Worm (Caenorhabditis elegans) whole organism, L1 larva: ENCODE data around the gene cest-25.

Experiments
- F16B12.6 ChIP-seq: fragments of 150-350 bp; optimal IDR thresholded peaks from 2 replicates; lab custom pipeline; 2014; ENCODE audit warnings: missing biosample characterization, missing genetic modification characterization
- Y116A8C.19 ChIP-seq: sonication (generic microtip); optimal IDR thresholded peaks from 2 replicates; lab custom pipeline; 2016; ENCODE audit warnings: missing compliant biosample characterization, missing genetic modification characterization, borderline replicate concordance
- alr-1 ChIP-seq: fragments of 200-800 bp; sonication (Bioruptor generic); optimal IDR thresholded peaks from 2 replicates; lab custom pipeline; 2018; ENCODE audit warnings: borderline replicate concordance, mild to moderate bottlenecking, missing genetic modification characterization, missing compliant biosample characterization
- aly-2 ChIP-seq: fragments of 150-350 bp; optimal IDR thresholded peaks from 2 replicates; lab custom pipeline; 2014; ENCODE audit warnings: missing biosample characterization, missing genetic modification characterization
- ama-1 ChIP-seq: fragments of 150-350 bp; optimal IDR thresholded peaks from 2 replicates; lab custom pipeline; 2014
- ceh-88 ChIP-seq: fragments of 200-800 bp; sonication (Bioruptor generic); IDR thresholded peaks from 2 replicates; pipeline ENCODE4 v1.3.6; 2022; ENCODE audit warnings: missing genetic modification characterization, missing compliant biosample characterization
- ces-1 ChIP-seq: fragments of 150-350 bp; optimal IDR thresholded peaks from 2 replicates; lab custom pipeline; 2014; ENCODE audit warnings: missing biosample characterization, missing genetic modification reagents, missing genetic modification characterization
- dsc-1 ChIP-seq: sonication (generic microtip); optimal IDR thresholded peaks from 2 replicates; lab custom pipeline; 2016; ENCODE audit warnings: mild to moderate bottlenecking, missing genetic modification characterization, missing compliant biosample characterization
- efl-1 ChIP-seq, 4 experiments: fragments of 150-350 bp; optimal IDR thresholded peaks in 3 of 4; peaks in 1 of 4; 1 replicate in 1 of 4; 2 replicates in 3 of 4; lab custom pipeline; 2014; ENCODE audit warnings: missing biosample characterization in 2 of 4, missing genetic modification characterization in 2 of 4, missing genetic modification reagents in 2 of 4
- egl-13 ChIP-seq: sonication (generic microtip); optimal IDR thresholded peaks from 2 replicates; lab custom pipeline; 2016; ENCODE audit warnings: missing genotype, missing genetic modification reagents, missing genetic modification characterization, missing compliant biosample characterization
- elt-2 ChIP-seq: sonication (generic microtip); optimal IDR thresholded peaks from 2 replicates; lab custom pipeline; 2016; ENCODE audit warnings: missing genetic modification characterization, mild to moderate bottlenecking, inconsistent platforms, missing compliant biosample characterization, missing genetic modification reagents
- elt-3 ChIP-seq, 6 experiments: fragments of 150-350 bp in 1 of 6; sonication (generic microtip); optimal IDR thresholded peaks; 2 replicates each; lab custom pipeline; 2017 to 2018; ENCODE audit warnings: missing biosample characterization in 6 of 6, missing genetic modification characterization in 6 of 6, inconsistent platforms in 1 of 6
- ets-5 ChIP-seq: fragments of 200-800 bp; sonication (Bioruptor generic); IDR thresholded peaks from 2 replicates; pipeline ENCODE4 v1.3.6; 2022; ENCODE audit warnings: missing genetic modification characterization, missing compliant biosample characterization
- fos-1 ChIP-seq: fragments of 150-350 bp; optimal IDR thresholded peaks from 2 replicates; lab custom pipeline; 2014; ENCODE audit warnings: missing biosample characterization, missing genetic modification characterization
- grh-1 ChIP-seq: fragments of 200-800 bp; sonication (Bioruptor generic); IDR thresholded peaks from 2 replicates; pipeline ENCODE4 v1.3.6; 2022; ENCODE audit warnings: missing genetic modification reagents, missing genetic modification characterization, missing compliant biosample characterization
- hlh-17 ChIP-seq: fragments of 200-800 bp; sonication (Bioruptor generic); optimal IDR thresholded peaks from 2 replicates; lab custom pipeline; 2018; ENCODE audit warnings: missing genetic modification characterization, mild to moderate bottlenecking, missing compliant biosample characterization, moderate library complexity, borderline replicate concordance
- hpl-2 ChIP-seq: fragments of 150-350 bp; optimal IDR thresholded peaks from 2 replicates; lab custom pipeline; 2014; ENCODE audit warnings: missing biosample characterization, missing genetic modification reagents, missing genetic modification characterization
- isw-1 ChIP-seq: fragments of 200-800 bp; sonication (Bioruptor generic); IDR thresholded peaks from 2 replicates; pipeline ENCODE4 v1.3.6; 2022; ENCODE audit warnings: missing genetic modification characterization, missing compliant biosample characterization
- jun-1 ChIP-seq: fragments of 150-350 bp; optimal IDR thresholded peaks from 2 replicates; lab custom pipeline; 2014; ENCODE audit warnings: missing biosample characterization, missing genetic modification reagents, missing genetic modification characterization
- lin-14 ChIP-seq: fragments of 200-800 bp; sonication (Bioruptor generic); optimal IDR thresholded peaks from 2 replicates; lab custom pipeline; 2018; ENCODE audit warnings: mild to moderate bottlenecking, missing genetic modification characterization, moderate library complexity, missing compliant biosample characterization
- lin-35 ChIP-seq, 2 experiments: fragments of 150-350 bp; optimal IDR thresholded peaks; 2 replicates each; lab custom pipeline; 2014; ENCODE audit warnings: missing biosample characterization in 2 of 2, missing genetic modification characterization in 2 of 2, missing genetic modification reagents in 2 of 2
- lin-39 ChIP-seq: fragments of 150-350 bp; optimal IDR thresholded peaks from 2 replicates; lab custom pipeline; 2014; ENCODE audit warnings: missing biosample characterization, missing genetic modification reagents, missing genetic modification characterization
- mab-9 ChIP-seq: fragments of 200-800 bp; sonication (Bioruptor generic); IDR thresholded peaks from 2 replicates; pipeline ENCODE4 v1.3.6; 2022; ENCODE audit warnings: missing genetic modification reagents, missing genetic modification characterization, missing compliant biosample characterization
- mdl-1 ChIP-seq, 2 experiments: fragments of 150-350 bp; optimal IDR thresholded peaks; 2 replicates each; lab custom pipeline; 2014 to 2017; ENCODE audit warnings: missing biosample characterization in 2 of 2, missing genetic modification characterization in 2 of 2, inconsistent platforms in 1 of 2
- nhr-19 ChIP-seq: fragments of 200-800 bp; sonication (Bioruptor generic); conservative IDR thresholded peaks from 2 replicates; pipeline ENCODE4 v1.3.6; 2022; ENCODE audit warnings: missing genetic modification characterization, missing compliant biosample characterization
- nhr-28 ChIP-seq: fragments of 150-350 bp; optimal IDR thresholded peaks from 2 replicates; lab custom pipeline; 2014; ENCODE audit warnings: missing biosample characterization, missing genetic modification characterization
- pag-3 ChIP-seq: sonication (generic microtip); optimal IDR thresholded peaks from 2 replicates; lab custom pipeline; 2017; ENCODE audit warnings: missing genetic modification characterization, mild to moderate bottlenecking, missing compliant biosample characterization, antibody characterized with exemption, borderline replicate concordance; ENCODE audit not compliant: insufficient read depth
- pax-3 ChIP-seq: fragments of 200-800 bp; sonication (Bioruptor generic); optimal IDR thresholded peaks from 2 replicates; lab custom pipeline; 2018; ENCODE audit warnings: mild to moderate bottlenecking, missing genetic modification characterization, moderate library complexity, missing compliant biosample characterization
- pqm-1 ChIP-seq: sonication (generic microtip); optimal IDR thresholded peaks from 3 replicates; lab custom pipeline; 2017; ENCODE audit warnings: missing biosample characterization, missing genetic modification characterization
- skn-1 ChIP-seq: fragments of 150-350 bp; optimal IDR thresholded peaks from 2 replicates; lab custom pipeline; 2014; ENCODE audit warnings: missing biosample characterization, missing genetic modification characterization
- snpc-4 ChIP-seq: fragments of 150-350 bp; optimal IDR thresholded peaks from 2 replicates; lab custom pipeline; 2014; ENCODE audit warnings: missing biosample characterization, missing genetic modification characterization
- snu-23 ChIP-seq: sonication (generic microtip); optimal IDR thresholded peaks from 2 replicates; lab custom pipeline; 2016; ENCODE audit warnings: missing genetic modification characterization, missing compliant biosample characterization
- sup-37 ChIP-seq: fragments of 200-800 bp; sonication (Bioruptor generic); optimal IDR thresholded peaks from 2 replicates; lab custom pipeline; 2018; ENCODE audit warnings: mild to moderate bottlenecking, missing genetic modification characterization, missing compliant biosample characterization
- unc-62 ChIP-seq: fragments of 150-350 bp; optimal IDR thresholded peaks from 2 replicates; lab custom pipeline; 2014; ENCODE audit warnings: missing biosample characterization, missing genetic modification reagents, missing genetic modification characterization
- unc-86 ChIP-seq: sonication (generic microtip); optimal IDR thresholded peaks from 2 replicates; lab custom pipeline; 2016; ENCODE audit warnings: missing genetic modification characterization, missing compliant biosample characterization
- vab-15 ChIP-seq: sonication (generic microtip); optimal IDR thresholded peaks from 2 replicates; lab custom pipeline; 2017; ENCODE audit warnings: missing genotype, mild to moderate bottlenecking, missing genetic modification characterization, missing compliant biosample characterization
- ztf-4 ChIP-seq: fragments of 150-350 bp; optimal IDR thresholded peaks from 2 replicates; lab custom pipeline; 2014; ENCODE audit warnings: missing biosample characterization, missing genetic modification characterization

The cest-25 gene

ce11 chrIII:2768635-2769034, 29.3 kb upstream of the cest-25 start, which contains the start of gene swsn-3 (continued):
- TF ChIP-seq ces-1 (GFP tag; lab: Kevin White, UChicago) (no peak), lin-39 (peak; percentile 90), dsc-1 (tag; lab: Kevin White, UChicago) (peak; percentile 91), ets-5 (no peak)
- TF ChIP-seq, all 84 proteins: peak for 59

ce11 chrIII:2760726-2761125, 21.4 kb upstream of the cest-25 start, which contains the start of gene pho-9:
pho-9 (minus strand) TSS chrIII:2760816.
- no peak for TF ChIP-seq lin-14
- no peak for TF ChIP-seq hpl-2 (GFP tag; lab: Kevin White, UChicago)
- no peak for TF ChIP-seq pqm-1 (tag; lab: Kevin White, UChicago)
- no peak for TF ChIP-seq isw-1 (GFP tag; lab: Robert Waterston, UW)
- TF ChIP-seq elt-2 (tag; lab: Kevin White, UChicago) = peak; percentile 81
- TF ChIP-seq pax-3 (tag; lab: Kevin White, UChicago) = no peak
- no peak for TF ChIP-seq ces-1 (GFP tag; lab: Kevin White, UChicago)
- TF ChIP-seq ceh-88 = no peak
- no peak for TF ChIP-seq snpc-4 (tag; lab: Kevin White, UChicago)
- no peak for TF ChIP-seq snu-23 (GFP tag; lab: Kevin White, UChicago)
- TF ChIP-seq sup-37 = no peak
- TF ChIP-seq jun-1 (tag; lab: Kevin White, UChicago) = peak; percentile 52
- no peak for TF ChIP-seq hlh-17
- TF ChIP-seq mdl-1 (tag; optimal IDR thresholded peaks at IDR 0.05; lab: Kevin White, UChicago) = peak in 1 of 2 experiments; percentile 7
- no peak for TF ChIP-seq nhr-19 (GFP tag; lab: Robert Waterston, UW)
- TF ChIP-seq lin-35 (GFP tag; optimal IDR thresholded peaks at IDR 0.05; lab: Kevin White, UChicago) = peak in 1 of 2 experiments; percentile 31
- no peak for TF ChIP-seq nhr-28
- TF ChIP-seq ama-1 (lab: Kevin White, UChicago) = no peak
- no peak for TF ChIP-seq skn-1 (tag; lab: Kevin White, UChicago)
- no peak for TF ChIP-seq mab-9 (GFP tag; lab: Robert Waterston, UW)
- TF ChIP-seq grh-1 (GFP tag; lab: Robert Waterston, UW) = no peak
- TF ChIP-seq aly-2 = no peak
- no peak for TF ChIP-seq unc-62
- TF ChIP-seq ztf-4 (tag; lab: Kevin White, UChicago) = no peak
- no peak for TF ChIP-seq egl-13 (tag; lab: Kevin White, UChicago)
- no peak for TF ChIP-seq alr-1 (tag; lab: Kevin White, UChicago)
- TF ChIP-seq Y116A8C.19 = no peak
- no peak for TF ChIP-seq F16B12.6 (tag; lab: Kevin White, UChicago)
- TF ChIP-seq elt-3 (tag; optimal IDR thresholded peaks at IDR 0.05; lab: Kevin White, UChicago) = no peak
- TF ChIP-seq fos-1 = no peak
- no peak for TF ChIP-seq pag-3 (tag; lab: Kevin White, UChicago)
- no peak for TF ChIP-seq vab-15 (tag; lab: Kevin White, UChicago)

ce11 chrIII:2759308-2759707, 20.0 kb upstream of the cest-25 start:
- peak; percentile 43 for TF ChIP-seq elt-2 (tag; lab: Kevin White, UChicago)
- no peak for TF ChIP-seq unc-86

- TF ChIP-seq dsc-1 (tag; lab: Kevin White, UChicago) = no peak
- TF ChIP-seq efl-1 (optimal IDR thresholded peaks at IDR 0.05; lab: Kevin White, UChicago) = no peak
- TF ChIP-seq efl-1 (GFP tag; optimal IDR thresholded peaks at IDR 0.05 in 1 of 2; lab: Kevin White, UChicago) = peak in 1 of 2 experiments; percentile 68
These were observed 18.8 kb upstream of the cest-25 start for ce11 chrIII:2758092-2758491.
